Fruit fly (Drosophila melanogaster): ENCODE results near the gene Cow.

Cow gene

DNA sequence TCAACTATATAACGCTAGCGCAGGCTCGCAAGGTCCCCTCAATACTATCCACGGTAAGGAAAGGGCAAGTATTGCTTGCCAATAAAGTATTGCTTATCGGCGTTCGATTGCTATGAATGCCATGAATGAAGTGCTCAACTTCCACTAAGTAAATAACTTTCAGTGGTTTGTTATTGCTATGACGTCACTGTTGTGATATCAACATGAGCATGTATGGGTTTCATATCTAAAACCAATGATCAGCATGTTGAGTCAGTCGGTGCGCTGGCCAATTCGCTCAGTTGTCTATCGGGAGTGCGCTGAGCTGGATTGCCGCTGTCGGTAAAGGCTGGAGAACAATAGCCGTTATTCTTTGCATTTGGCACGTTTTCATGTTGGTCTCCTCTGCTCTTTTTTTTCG, 8.4 kb upstream of the Cow start:
- no peak for TF ChIP-seq rn (GFP tag; IDR thresholded peaks at IDR 0.05)
- no peak for TF ChIP-seq EcR (GFP tag; optimal IDR thresholded peaks at IDR 0.05)
- TF ChIP-seq CG17806 (tag; optimal IDR thresholded peaks at IDR 0.05), result no peak

DNA sequence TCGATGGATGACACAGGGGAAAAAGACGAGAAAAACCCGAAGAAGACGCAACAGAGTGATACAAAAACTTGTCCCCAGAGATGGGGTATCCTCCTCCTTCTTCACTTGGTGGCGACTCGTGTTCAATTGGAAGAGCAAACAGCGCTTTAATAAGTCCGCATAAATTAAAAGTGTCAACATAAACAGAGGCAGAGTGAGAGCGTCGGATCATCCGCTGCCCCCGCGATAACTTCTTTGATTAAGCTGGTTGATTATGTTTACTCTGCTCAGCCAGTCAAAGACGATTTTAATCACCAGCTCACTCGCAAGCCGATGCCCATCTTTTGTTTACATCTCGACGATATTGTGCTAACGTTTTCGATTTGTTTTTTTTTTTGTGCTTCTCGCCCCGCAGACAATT, 7.3 kb upstream of the Cow start:
- TF ChIP-seq CG32121 (GFP tag; IDR thresholded peaks at IDR 0.05) (no peak), EcR (GFP tag; optimal IDR thresholded peaks at IDR 0.05) (peak; percentile 42)

DNA sequence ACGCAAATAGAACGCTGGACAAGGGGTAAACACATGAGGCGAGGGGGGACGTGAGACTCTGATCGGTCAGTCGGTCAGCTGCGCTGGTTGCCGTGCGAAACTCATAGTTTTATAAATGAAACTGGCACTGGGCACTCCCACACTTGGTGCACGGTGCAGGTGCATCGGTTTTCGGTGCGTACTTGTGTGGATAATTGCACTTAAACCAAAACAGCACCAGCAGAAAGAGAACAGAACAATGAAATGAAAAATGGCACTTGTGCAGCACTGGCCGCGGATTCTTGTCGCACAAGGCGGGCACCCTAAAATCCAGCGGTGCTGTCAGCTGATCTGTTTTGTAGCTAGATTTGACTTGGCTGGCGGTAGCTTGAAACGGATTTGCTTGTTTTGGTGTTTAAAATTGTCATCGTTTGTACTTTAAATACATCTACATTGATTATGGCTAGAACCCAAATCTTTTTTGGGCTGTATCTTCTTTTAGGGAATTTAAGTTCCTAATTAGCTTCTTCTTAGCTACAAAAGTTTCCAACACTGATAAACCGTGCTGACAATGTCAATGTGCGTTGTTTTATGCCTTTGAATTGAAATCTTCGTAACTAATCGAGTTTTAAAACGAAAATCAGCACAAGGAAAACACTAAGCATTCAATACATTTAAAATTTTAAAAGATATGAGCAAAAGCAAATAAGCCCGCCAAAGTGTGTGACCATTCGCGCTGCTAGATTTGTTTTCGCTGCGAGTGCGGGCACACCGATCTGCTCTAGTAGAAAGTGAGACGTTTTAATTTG, 5.3 kb upstream of the Cow start, which contains the start of the genes Rassf and CenB1A:
Gene Rassf, minus strand, starts transcription at position 249 of the 788 bp plus-strand sequence.
Gene CenB1A, plus strand, starts transcription at position 718 of the 788 bp plus-strand sequence.
- TF ChIP-seq CG32121 (GFP tag; IDR thresholded peaks at IDR 0.05), result peak; percentile 18; the same call in 1 of the 2 replicates
- TF ChIP-seq CG8159 (tag; optimal IDR thresholded peaks at IDR 0.05), result peak; percentile 1
- TF ChIP-seq CG15710 (tag; optimal IDR thresholded peaks at IDR 0.05), result peak; percentile 23
- TF ChIP-seq gl (tag; optimal IDR thresholded peaks at IDR 0.05), result no peak
- TF ChIP-seq CG9948 (tag; optimal IDR thresholded peaks at IDR 0.05), result no peak
- peak; percentile 65; the same call in 2 of the 3 replicates for TF ChIP-seq CG4496 (GFP tag; IDR thresholded peaks at IDR 0.05)
- TF ChIP-seq CG17806 (tag; optimal IDR thresholded peaks at IDR 0.05), result no peak
- TF ChIP-seq D1 (tag; optimal IDR thresholded peaks at IDR 0.05), result no peak
- TF ChIP-seq fd96Ca (GFP tag; IDR thresholded peaks at IDR 0.05), result peak; percentile 53; the same call in 1 of the 3 replicates
- TF ChIP-seq CG34367 (tag; optimal IDR thresholded peaks at IDR 0.05), result peak; percentile 5
- no peak for TF ChIP-seq Snoo (tag; optimal IDR thresholded peaks at IDR 0.05)
- no peak; the same call in 1 of the 2 replicates for TF ChIP-seq Ets98B (GFP tag; IDR thresholded peaks at IDR 0.05)
- TF ChIP-seq CG10348 (GFP tag; IDR thresholded peaks at IDR 0.05), result no peak

DNA sequence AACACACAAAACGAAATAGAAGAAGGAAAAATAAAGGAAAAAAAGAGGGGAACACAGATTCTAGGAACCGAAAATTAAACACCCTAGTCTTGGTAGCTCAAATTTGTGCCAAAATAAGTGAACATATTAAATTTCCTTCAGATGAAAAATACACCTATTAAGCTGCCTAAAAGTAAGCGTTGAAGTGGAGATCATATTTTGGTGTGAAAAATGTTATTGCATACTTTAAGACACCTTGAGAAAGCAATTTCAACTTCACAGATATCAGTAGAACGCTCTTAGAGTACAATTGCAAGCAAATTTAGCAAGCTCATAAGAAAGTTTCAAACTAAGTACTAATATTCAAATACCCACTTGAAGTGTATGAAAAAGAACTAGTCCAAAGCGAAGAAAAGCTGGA, 1.8 kb downstream of the Cow start:
- TF ChIP-seq CG17806 (tag; optimal IDR thresholded peaks at IDR 0.05) (no peak), CG8301 (tag; optimal IDR thresholded peaks at IDR 0.05) (peak; percentile 15), CG10348 (GFP tag; IDR thresholded peaks at IDR 0.05) (no peak), D1 (tag; optimal IDR thresholded peaks at IDR 0.05) (no peak), gl (tag; optimal IDR thresholded peaks at IDR 0.05) (no peak), CG14655 (GFP tag; optimal IDR thresholded peaks at IDR 0.05) (peak; percentile 13)

DNA sequence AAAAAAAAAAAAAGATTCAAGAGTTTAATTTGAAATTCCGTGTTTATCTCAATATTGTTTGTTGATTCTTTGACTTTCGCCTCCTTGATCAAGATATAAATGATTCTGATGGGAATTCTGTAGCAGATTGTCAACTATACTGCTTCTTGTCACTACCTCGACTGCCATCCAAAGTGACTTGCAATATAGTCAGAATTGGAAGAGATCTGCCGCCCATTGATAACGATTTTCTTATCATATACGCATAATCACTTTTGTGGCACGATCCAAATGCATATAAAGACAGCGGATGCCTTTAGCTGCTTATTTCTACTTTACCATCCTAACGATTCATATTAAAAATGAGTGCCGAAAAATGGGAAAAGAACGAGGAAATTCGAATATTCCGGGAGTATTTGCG, 13.3 kb downstream of the Cow start, which contains the start of gene CG6738:
Gene CG6738, plus strand, starts transcription at position 301 of the 400 bp plus-strand sequence.
- TF ChIP-seq CG17806 (tag; optimal IDR thresholded peaks at IDR 0.05) (no peak), Pif1A (GFP tag; optimal IDR thresholded peaks at IDR 0.05) (no peak), CG8301 (tag; optimal IDR thresholded peaks at IDR 0.05) (no peak), CG8159 (tag; optimal IDR thresholded peaks at IDR 0.05) (no peak), CG4496 (GFP tag; IDR thresholded peaks at IDR 0.05) (no peak), CG12605 (GFP tag; IDR thresholded peaks at IDR 0.05) (no peak), CG9948 (tag; optimal IDR thresholded peaks at IDR 0.05) (no peak), CG10348 (GFP tag; IDR thresholded peaks at IDR 0.05) (no peak), Ets98B (GFP tag; IDR thresholded peaks at IDR 0.05) (no peak), EcR (GFP tag; optimal IDR thresholded peaks at IDR 0.05) (no peak), CG32121 (GFP tag; IDR thresholded peaks at IDR 0.05) (no peak), rn (GFP tag; IDR thresholded peaks at IDR 0.05) (no peak), CG13204 (GFP tag; optimal IDR thresholded peaks at IDR 0.05) (no peak), CG15710 (tag; optimal IDR thresholded peaks at IDR 0.05) (no peak)

DNA sequence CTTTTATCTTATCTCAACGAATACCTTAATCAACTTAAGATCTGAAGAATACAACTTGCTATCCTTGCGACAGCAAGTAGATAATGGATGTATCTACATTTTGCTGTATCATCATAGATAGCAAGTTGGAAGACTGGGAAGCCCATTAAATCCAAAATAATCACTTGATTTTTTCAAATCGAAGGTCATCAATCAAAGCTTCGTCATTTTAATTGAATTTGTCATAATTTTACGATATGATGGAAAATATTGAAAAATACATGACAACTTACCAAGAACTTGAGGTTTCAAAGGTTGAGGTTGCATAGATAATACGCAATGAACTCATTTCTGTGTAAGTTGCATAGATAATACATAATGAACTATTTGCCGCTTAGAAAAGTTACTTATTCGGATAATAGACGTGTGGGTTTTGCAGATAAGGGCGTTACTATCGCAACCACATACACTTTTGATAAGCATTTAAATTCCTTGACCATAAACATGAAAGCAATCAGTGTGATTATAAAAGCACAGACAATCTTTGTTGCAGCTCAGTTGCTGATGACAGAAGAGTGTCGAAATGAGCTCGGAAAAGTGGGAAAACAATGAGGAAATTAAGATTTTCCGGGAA, 15.2 kb downstream of the Cow start, which contains the start of gene CG6733:
Gene CG6733, plus strand, starts transcription at position 532 of the 613 bp plus-strand sequence.
- TF ChIP-seq CG32121 (GFP tag; IDR thresholded peaks at IDR 0.05), result no peak
- TF ChIP-seq Snoo (tag; optimal IDR thresholded peaks at IDR 0.05), result no peak
- TF ChIP-seq CG9948 (tag; optimal IDR thresholded peaks at IDR 0.05), result no peak
- no peak for TF ChIP-seq CG13204 (GFP tag; optimal IDR thresholded peaks at IDR 0.05)
- no peak for TF ChIP-seq rn (GFP tag; IDR thresholded peaks at IDR 0.05)
- no peak for TF ChIP-seq CG4496 (GFP tag; IDR thresholded peaks at IDR 0.05)
- no peak for TF ChIP-seq gl (tag; optimal IDR thresholded peaks at IDR 0.05)
- no peak for TF ChIP-seq CG8159 (tag; optimal IDR thresholded peaks at IDR 0.05)
- TF ChIP-seq Pif1A (GFP tag; optimal IDR thresholded peaks at IDR 0.05), result no peak
- TF ChIP-seq CG17806 (tag; optimal IDR thresholded peaks at IDR 0.05), result no peak
- no peak for TF ChIP-seq CG8301 (tag; optimal IDR thresholded peaks at IDR 0.05)
- TF ChIP-seq EcR (GFP tag; optimal IDR thresholded peaks at IDR 0.05), result no peak
- no peak for TF ChIP-seq Pif1B (GFP tag; optimal IDR thresholded peaks at IDR 0.05)
- no peak for TF ChIP-seq CG10348 (GFP tag; IDR thresholded peaks at IDR 0.05)

DNA sequence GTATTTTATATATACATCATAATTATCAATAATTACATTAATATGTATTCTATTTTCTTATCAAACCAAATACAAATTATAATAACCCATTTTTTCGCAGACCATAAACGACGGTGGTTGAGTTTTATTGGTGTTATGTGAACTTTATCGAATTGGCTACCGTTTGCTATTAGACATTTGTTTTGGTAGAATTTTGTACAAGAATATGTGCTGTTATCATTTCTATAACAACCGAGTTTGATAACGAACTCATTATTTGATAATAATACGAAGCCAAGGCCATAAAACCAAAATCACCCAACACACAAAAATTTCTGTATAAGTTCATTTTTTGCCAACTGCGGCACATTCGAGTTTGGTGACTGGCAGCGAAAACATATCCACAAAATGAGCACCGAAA, 17.2 kb downstream of the Cow start, which contains the start of gene CG17109:
Gene CG17109, plus strand, starts transcription at position 345 of the 400 bp plus-strand sequence.
- TF ChIP-seq CG8159 (tag; optimal IDR thresholded peaks at IDR 0.05) (no peak), Snoo (tag; optimal IDR thresholded peaks at IDR 0.05) (no peak), Pif1B (GFP tag; optimal IDR thresholded peaks at IDR 0.05) (no peak), gl (tag; optimal IDR thresholded peaks at IDR 0.05) (no peak), rn (GFP tag; IDR thresholded peaks at IDR 0.05) (no peak)

All from whole organism, pupa.